Worm (Caenorhabditis elegans): Measurements from ENCODE around the gene T22B3.3.

ce11 chrIV:11693493-11693892 lies 10.1 kb downstream of the T22B3.3 start, which contains the start of gene ZK792.12:
- TF ChIP-seq fkh-10 (GFP tag; optimal IDR thresholded peaks at IDR 0.05) (no peak), hlh-17 (GFP tag; optimal IDR thresholded peaks at IDR 0.05; ENCODE audit: borderline replicate concordance) (no peak), F16B12.6 (tag; optimal IDR thresholded peaks at IDR 0.05) (no peak), nhr-28 (tag; optimal IDR thresholded peaks at IDR 0.05) (no peak)

Measured in whole organism, L1 larva.